Worm (Caenorhabditis elegans) whole organism, L1 larva: Measurements from ENCODE around the gene sulp-7.

Experiments
- blmp-1 ChIP-seq: fragments of 150-350 bp; optimal IDR thresholded peaks from 2 replicates; lab custom pipeline; 2014; ENCODE audit warnings: missing biosample characterization, missing genetic modification characterization
- lin-39 ChIP-seq: fragments of 150-350 bp; optimal IDR thresholded peaks from 2 replicates; lab custom pipeline; 2014; ENCODE audit warnings: missing biosample characterization, missing genetic modification reagents, missing genetic modification characterization
- mep-1 ChIP-seq: fragments of 150-350 bp; optimal IDR thresholded peaks from 2 replicates; lab custom pipeline; 2014; ENCODE audit warnings: missing biosample characterization, missing genetic modification characterization
- unc-62 ChIP-seq: fragments of 150-350 bp; optimal IDR thresholded peaks from 2 replicates; lab custom pipeline; 2014; ENCODE audit warnings: missing biosample characterization, missing genetic modification reagents, missing genetic modification characterization

DNA sequence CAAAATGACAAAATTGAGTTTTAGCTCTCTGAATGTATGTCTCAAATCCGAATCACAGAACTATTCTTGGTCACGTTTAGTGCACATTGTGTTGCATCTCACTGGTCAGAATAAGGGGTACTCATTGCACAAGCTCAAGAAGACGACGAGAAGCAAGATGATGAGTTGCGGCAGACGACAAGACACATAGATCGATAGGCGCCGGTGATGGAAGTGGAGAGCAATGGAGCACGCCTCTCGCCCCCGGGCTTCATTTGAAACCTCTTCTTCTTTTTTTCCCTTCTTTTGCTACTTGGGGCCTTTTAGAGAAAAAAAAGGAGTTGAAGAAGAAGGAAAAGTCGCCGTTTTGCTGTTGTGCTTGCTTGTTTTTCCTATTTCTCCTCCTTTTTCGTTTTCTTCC is 12.1 kb upstream of the sulp-7 start, which contains the start of gene apt-9:
- TF ChIP-seq lin-39 (tag; lab: Kevin White, UChicago) (no peak), mep-1 (tag; lab: Kevin White, UChicago) (no peak), unc-62 (GFP tag; lab: Kevin White, UChicago) (no peak), blmp-1 (tag; lab: Kevin White, UChicago) (no peak)
